Worm (Caenorhabditis elegans) whole organism, L1 larva: ENCODE measurements around the gene vha-8.

Experiments used
- C16A3.4 ChIP-seq: fragments of 150-350 bp; optimal IDR thresholded peaks from 2 replicates; lab custom pipeline; 2014; ENCODE audit warnings: missing biosample characterization, missing genetic modification characterization
- fos-1 ChIP-seq: fragments of 150-350 bp; optimal IDR thresholded peaks from 2 replicates; lab custom pipeline; 2014; ENCODE audit warnings: missing biosample characterization, missing genetic modification characterization
- nhr-76 ChIP-seq: sonication (generic microtip); optimal IDR thresholded peaks from 2 replicates; lab custom pipeline; 2017; ENCODE audit warnings: missing biosample characterization, missing genetic modification characterization
- unc-130 ChIP-seq: fragments of 150-350 bp; optimal IDR thresholded peaks from 2 replicates; lab custom pipeline; 2017; ENCODE audit warnings: missing biosample characterization, missing genetic modification characterization, inconsistent platforms
- unc-62 ChIP-seq: fragments of 150-350 bp; optimal IDR thresholded peaks from 2 replicates; lab custom pipeline; 2014; ENCODE audit warnings: missing biosample characterization, missing genetic modification reagents, missing genetic modification characterization

ce11 chrIV:6795529-6795928 lies 4.7 kb downstream of the vha-8 start, which contains the start of the genes C17H12.3 and C17H12.12:
- TF ChIP-seq nhr-76 (no peak), fos-1 (no peak), unc-130 (tag; lab: Kevin White, UChicago) (no peak), unc-62 (no peak), C16A3.4 (no peak)
